Fruit fly (Drosophila melanogaster): ENCODE measurements around the gene CG42238.

The CG42238 gene

DNA sequence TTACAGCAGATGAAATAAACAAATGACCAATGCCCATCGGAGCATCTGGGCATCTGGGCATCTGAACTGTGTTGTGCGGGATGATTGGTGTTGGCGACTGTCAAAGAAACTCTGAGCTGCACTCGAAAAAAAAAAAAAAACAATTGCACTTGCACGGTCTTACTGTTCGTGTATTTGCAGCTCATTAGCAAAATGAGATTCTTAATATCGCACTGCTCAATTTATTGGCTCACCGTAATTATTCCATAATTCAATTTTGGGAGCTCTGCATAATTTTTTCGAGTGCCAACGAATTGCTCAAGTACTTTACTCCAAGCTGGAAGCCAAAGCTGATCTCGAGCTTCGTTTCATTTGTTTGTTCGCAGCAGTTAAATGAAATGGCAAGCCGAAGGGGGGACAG lies 64.5 kb downstream of the CG42238 start (continued):
- TF ChIP-seq CG6765 (GFP tag; optimal IDR thresholded peaks at IDR 0.05) (no peak), Gug (GFP tag; IDR thresholded peaks at IDR 0.05) (peak; percentile 79), hkb (optimal IDR thresholded peaks at IDR 0.05) (no peak), hkb (GFP tag; IDR thresholded peaks at IDR 0.05) (peak; percentile 80), Hmr (GFP tag; optimal IDR thresholded peaks at IDR 0.05) (peak; percentile 77), CG14710 (tag; optimal IDR thresholded peaks at IDR 0.05) (peak; percentile 64), B-H1 (GFP tag; IDR thresholded peaks at IDR 0.05) (peak; percentile 64), H15 (GFP tag; IDR thresholded peaks at IDR 0.05) (peak; percentile 79), CG8290 (GFP tag; optimal IDR thresholded peaks at IDR 0.05) (peak; percentile 37), CG8290 (tag; optimal IDR thresholded peaks at IDR 0.05) (peak in 1 of 2 experiments; percentile 76), chinmo (GFP tag; IDR thresholded peaks at IDR 0.05; ENCODE audit: partially characterized antibody) (no peak), vvl (GFP tag; IDR thresholded peaks at IDR 0.05) (peak; percentile 90), CG9727 (GFP tag; optimal IDR thresholded peaks at IDR 0.05) (peak; percentile 75), ab (GFP tag; optimal IDR thresholded peaks at IDR 0.05) (peak; percentile 68), sug (tag; optimal IDR thresholded peaks at IDR 0.05) (peak; percentile 47), CG7786 (GFP tag; optimal IDR thresholded peaks at IDR 0.05) (peak; percentile 73), CG13894 (tag; optimal IDR thresholded peaks at IDR 0.05) (peak; percentile 58), CG3407 (GFP tag; optimal IDR thresholded peaks at IDR 0.05) (peak; percentile 69), onecut (GFP tag; IDR thresholded peaks at IDR 0.05) (peak; percentile 70), Ets97D (GFP tag; optimal IDR thresholded peaks at IDR 0.05) (peak; percentile 45), CG2116 (GFP tag; optimal IDR thresholded peaks at IDR 0.05) (peak; percentile 45), dysf (GFP tag; IDR thresholded peaks at IDR 0.05) (peak; percentile 90), CG6791 (GFP tag; IDR thresholded peaks at IDR 0.05; ENCODE audit: partially characterized antibody) (no peak), CG10274 (GFP tag; optimal IDR thresholded peaks at IDR 0.05) (peak; percentile 43), pita (GFP tag; optimal IDR thresholded peaks at IDR 0.05) (no peak), Mad (GFP tag; optimal IDR thresholded peaks at IDR 0.05) (peak; percentile 68), CG33213 (GFP tag; optimal IDR thresholded peaks at IDR 0.05) (peak; percentile 70), crc (GFP tag; optimal IDR thresholded peaks at IDR 0.05) (peak; percentile 74), Nf-YA (GFP tag; IDR thresholded peaks at IDR 0.05) (peak; percentile 59; the same call in 1 of the 2 replicates), CG34224 (GFP tag; IDR thresholded peaks at IDR 0.05; ENCODE audit: partially characterized antibody) (no peak), HLH54F (GFP tag; optimal IDR thresholded peaks at IDR 0.05) (peak; percentile 74), bbx (GFP tag; IDR thresholded peaks at IDR 0.05; ENCODE audit: partially characterized antibody) (no peak), CG7987 (GFP tag; optimal IDR thresholded peaks at IDR 0.05) (peak; percentile 46), gsb-n (tag; optimal IDR thresholded peaks at IDR 0.05) (peak; percentile 60), sr (GFP tag; IDR thresholded peaks at IDR 0.05) (no peak), fru (optimal IDR thresholded peaks at IDR 0.05) (no peak), Lhr (GFP tag; optimal IDR thresholded peaks at IDR 0.05) (peak; percentile 53), ash1 (GFP tag; optimal IDR thresholded peaks at IDR 0.05) (no peak), h (optimal IDR thresholded peaks at IDR 0.05) (no peak), Tbp (GFP tag; optimal IDR thresholded peaks at IDR 0.05) (no peak), Sin3A (optimal IDR thresholded peaks at IDR 0.05) (no peak), da (GFP tag; optimal IDR thresholded peaks at IDR 0.05) (no peak), Poxn (GFP tag; IDR thresholded peaks at IDR 0.05) (0 out of 2 replicates have a peak, but pooled peaks have one; percentile 17), CG14014 (GFP tag; IDR thresholded peaks at IDR 0.05) (peak; percentile 82), CG9609 (GFP tag; optimal IDR thresholded peaks at IDR 0.05) (peak; percentile 86), tll (GFP tag; optimal IDR thresholded peaks at IDR 0.05) (no peak), fu2 (GFP tag; optimal IDR thresholded peaks at IDR 0.05) (peak; percentile 76), CG30403 (GFP tag; optimal IDR thresholded peaks at IDR 0.05) (peak; percentile 79), Scr (GFP tag; IDR thresholded peaks at IDR 0.05; ENCODE audit: partially characterized antibody) (no peak), p53 (GFP tag; optimal IDR thresholded peaks at IDR 0.05) (peak; percentile 24), CG4820 (GFP tag; optimal IDR thresholded peaks at IDR 0.05) (peak; percentile 84), dm (GFP tag; optimal IDR thresholded peaks at IDR 0.05) (peak; percentile 64), Hr51 (GFP tag; optimal IDR thresholded peaks at IDR 0.05) (peak; percentile 61 to 76)
